Fruit fly (Drosophila melanogaster): ENCODE data around the gene Mitofilin.

Gene Mitofilin

DNA sequence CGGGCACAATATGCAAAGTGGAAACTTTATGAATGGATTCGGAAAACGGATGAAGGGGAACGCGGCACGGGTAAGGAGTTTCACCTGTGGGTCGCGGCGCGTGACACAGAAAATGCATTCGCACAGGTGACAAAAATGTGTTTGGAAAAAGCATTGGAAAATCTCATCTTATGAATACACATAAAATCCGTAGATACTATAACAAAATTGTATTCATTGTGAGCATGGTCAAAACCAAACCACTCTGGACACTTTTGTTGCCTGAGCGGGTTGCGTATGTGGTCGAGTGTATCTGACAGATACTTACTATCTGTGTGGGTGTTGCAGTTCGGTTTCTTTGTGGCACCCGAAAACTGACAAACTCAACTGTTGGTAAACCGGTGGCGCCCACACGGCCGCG lies 16.3 kb upstream of the Mitofilin start (continued):
- TF ChIP-seq sens (GFP tag): peak; percentile 93
- TF ChIP-seq Kr (GFP tag; optimal IDR thresholded peaks at IDR 0.05): no peak
- TF ChIP-seq CG32772 (GFP tag; IDR thresholded peaks at IDR 0.05): peak; percentile 54
- peak; percentile 15 for TF ChIP-seq CG5245 (GFP tag; optimal IDR thresholded peaks at IDR 0.05)
- no peak for TF ChIP-seq Meics (GFP tag; optimal IDR thresholded peaks at IDR 0.05)
- no peak for TF ChIP-seq onecut (GFP tag; IDR thresholded peaks at IDR 0.05)
- TF ChIP-seq CG15601 (tag; optimal IDR thresholded peaks at IDR 0.05): peak; percentile 32
- peak; percentile 38 for TF ChIP-seq CG30403 (GFP tag; optimal IDR thresholded peaks at IDR 0.05)
- no peak for TF ChIP-seq CG17802 (tag; optimal IDR thresholded peaks at IDR 0.05)
- no peak for TF ChIP-seq Atf3 (GFP tag; optimal IDR thresholded peaks at IDR 0.05)
- TF ChIP-seq CG12659 (GFP tag; optimal IDR thresholded peaks at IDR 0.05): peak; percentile 34
- TF ChIP-seq trem (tag; optimal IDR thresholded peaks at IDR 0.05): no peak
- no peak for TF ChIP-seq pan (optimal IDR thresholded peaks at IDR 0.05)
- TF ChIP-seq pan (GFP tag; optimal IDR thresholded peaks at IDR 0.05 in 1 of 2, IDR thresholded peaks at IDR 0.05 in 1 of 2): peak in 1 of 2 experiments; percentile 79
- TF ChIP-seq ftz-f1 (GFP tag; optimal IDR thresholded peaks at IDR 0.05): no peak
- TF ChIP-seq pum (GFP tag; optimal IDR thresholded peaks at IDR 0.05): peak; percentile 33
- peak; percentile 57 for TF ChIP-seq lmd (GFP tag; IDR thresholded peaks at IDR 0.05)
- no peak for TF ChIP-seq twi (tag; optimal IDR thresholded peaks at IDR 0.05)
- TF ChIP-seq CoRest (tag; optimal IDR thresholded peaks at IDR 0.05): peak; percentile 27
- no peak for TF ChIP-seq CG12744 (GFP tag; optimal IDR thresholded peaks at IDR 0.05)
- TF ChIP-seq Drgx (GFP tag; IDR thresholded peaks at IDR 0.05): peak; percentile 93
- no peak for TF ChIP-seq CG10274 (GFP tag; optimal IDR thresholded peaks at IDR 0.05)
- TF ChIP-seq CG4424 (GFP tag; optimal IDR thresholded peaks at IDR 0.05): peak; percentile 44
- TF ChIP-seq stwl (tag; optimal IDR thresholded peaks at IDR 0.05): no peak
- TF ChIP-seq az2 (GFP tag; optimal IDR thresholded peaks at IDR 0.05): peak; percentile 71
- TF ChIP-seq zfh1 (GFP tag; IDR thresholded peaks at IDR 0.05): peak; percentile 86
- peak; percentile 17; the same call in 1 of the 2 replicates for TF ChIP-seq sna (GFP tag; IDR thresholded peaks at IDR 0.05; ENCODE audit: partially characterized antibody)
- no peak for TF ChIP-seq HLH4C (GFP tag; IDR thresholded peaks at IDR 0.05; ENCODE audit: partially characterized antibody)
- TF ChIP-seq CG1792 (GFP tag; optimal IDR thresholded peaks at IDR 0.05): no peak
- no peak for TF ChIP-seq Sry-β (GFP tag; optimal IDR thresholded peaks at IDR 0.05)
- TF ChIP-seq stc (GFP tag; IDR thresholded peaks at IDR 0.05): peak; percentile 82
- peak; percentile 28 to 69 for TF ChIP-seq bsh (GFP tag; optimal IDR thresholded peaks at IDR 0.05)
- TF ChIP-seq kni (GFP tag; optimal IDR thresholded peaks at IDR 0.05): no peak
- peak; percentile 39 for TF ChIP-seq bcd (GFP tag; optimal IDR thresholded peaks at IDR 0.05)
- TF ChIP-seq CG9797 (GFP tag; optimal IDR thresholded peaks at IDR 0.05): no peak
- peak; percentile 36; the same call in 1 of the 2 replicates for TF ChIP-seq slbo (GFP tag; IDR thresholded peaks at IDR 0.05)
- TF ChIP-seq Bdp1 (GFP tag; optimal IDR thresholded peaks at IDR 0.05): peak; percentile 13
- TF ChIP-seq schlank (tag; optimal IDR thresholded peaks at IDR 0.05): no peak
- no peak for TF ChIP-seq Dfd (GFP tag; optimal IDR thresholded peaks at IDR 0.05)
- TF ChIP-seq CG10979 (tag; optimal IDR thresholded peaks at IDR 0.05): peak; percentile 58
- TF ChIP-seq CG17568 (GFP tag; optimal IDR thresholded peaks at IDR 0.05): no peak
- TF ChIP-seq CG5953 (GFP tag; IDR thresholded peaks at IDR 0.05): peak; percentile 70
- no peak for TF ChIP-seq Sin3A (optimal IDR thresholded peaks at IDR 0.05)
- no peak for TF ChIP-seq CG8281 (tag; optimal IDR thresholded peaks at IDR 0.05)
- TF ChIP-seq cwo (GFP tag; optimal IDR thresholded peaks at IDR 0.05): peak; percentile 23
- 0 out of 2 replicates have a peak, but pooled peaks have one; percentile 27 for TF ChIP-seq peb (GFP tag; IDR thresholded peaks at IDR 0.05)
- no peak for TF ChIP-seq Elba2 (GFP tag; optimal IDR thresholded peaks at IDR 0.05)
- TF ChIP-seq CG17612 (GFP tag; IDR thresholded peaks at IDR 0.05): no peak
- no peak for TF ChIP-seq MTF-1 (GFP tag; optimal IDR thresholded peaks at IDR 0.05; ENCODE audit: borderline replicate concordance)
- TF ChIP-seq row (GFP tag; IDR thresholded peaks at IDR 0.05): peak; percentile 78
- no peak for TF ChIP-seq rib (GFP tag; IDR thresholded peaks at IDR 0.05)
- peak; percentile 34 for TF ChIP-seq CG2875 (GFP tag; optimal IDR thresholded peaks at IDR 0.05)

Data from whole organism, embryonic.